Worm (Caenorhabditis elegans): ENCODE results near the gene clec-208.
"Not testable (repeated sequence)": the region's sequence is repeated elsewhere in the genome, so short reads cannot be mapped to it uniquely, and the experiment has no call there.

DNA sequence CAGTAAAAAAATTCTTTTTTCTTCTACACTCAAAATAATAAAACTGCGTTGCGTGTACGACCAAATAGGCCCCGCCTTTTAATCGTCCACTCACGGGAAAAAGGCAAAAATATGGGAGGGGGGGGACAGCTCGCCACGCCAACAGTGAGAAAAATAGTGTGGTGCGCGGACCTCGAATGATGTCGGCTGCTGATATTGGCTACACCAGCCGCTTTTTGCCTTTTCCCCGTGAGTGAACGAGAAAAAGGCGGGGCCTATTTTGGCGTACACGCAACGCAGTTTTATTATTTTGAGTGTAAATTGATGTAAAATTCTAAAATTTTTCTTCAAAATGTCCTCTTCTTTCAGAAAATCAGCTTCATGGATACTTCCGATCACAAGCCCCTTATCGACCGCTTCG is 7.4 kb upstream of the clec-208 start, which contains the start of gene ztf-28:
- TF ChIP-seq F52B5.7 (tag; optimal IDR thresholded peaks at IDR 0.05); fkh-3 (tag; optimal IDR thresholded peaks at IDR 0.05); unc-130 (GFP tag; optimal IDR thresholded peaks at IDR 0.05); hlh-26 (GFP tag; conservative IDR thresholded peaks at IDR 0.05); F57A8.1 (GFP tag; optimal IDR thresholded peaks at IDR 0.05); snpc-1.3 (tag; optimal IDR thresholded peaks at IDR 0.05; ENCODE audit: insufficient read depth): not testable (repeated sequence)

Data from whole organism, young adult.